Worm (Caenorhabditis elegans) whole organism, L1 larva: Measurements from ENCODE around the gene eri-1.

Experiments used
- efl-3 ChIP-seq: fragments of 200-800 bp; sonication (Bioruptor generic); optimal IDR thresholded peaks from 2 replicates; lab custom pipeline; 2018; ENCODE audit warnings: mild to moderate bottlenecking, missing genetic modification characterization, missing compliant biosample characterization
- ets-5 ChIP-seq: fragments of 200-800 bp; sonication (Bioruptor generic); IDR thresholded peaks from 2 replicates; pipeline ENCODE4 v1.3.6; 2022; ENCODE audit warnings: missing genetic modification characterization, missing compliant biosample characterization

DNA sequence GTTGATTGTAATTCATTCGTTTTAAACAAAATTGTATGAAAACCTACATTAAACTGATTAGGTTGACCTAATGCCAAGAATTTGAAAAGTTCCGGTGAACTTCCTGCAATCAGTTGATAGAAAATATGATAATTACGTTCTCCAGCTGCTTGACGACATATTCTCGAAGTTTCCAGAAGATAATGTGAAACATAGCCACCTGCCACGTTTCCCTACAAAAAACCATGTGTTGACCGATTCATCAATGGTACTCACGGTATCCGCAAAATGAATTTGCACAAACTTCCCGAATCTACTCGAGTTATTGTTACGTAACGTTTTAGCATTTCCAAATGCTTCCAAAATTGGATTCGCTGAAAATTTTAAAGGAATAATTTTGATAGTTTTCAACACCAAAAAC is 18.6 kb upstream of the eri-1 start:
- TF ChIP-seq efl-3 (GFP tag; lab: Kevin White, UChicago) (no peak), ets-5 (no peak)
